Worm (Caenorhabditis elegans) whole organism, late embryonic: ENCODE data around the gene nsph-1.1.

ENCODE experiments used
- C08G9.2 ChIP-seq: sonication (generic microtip); optimal IDR thresholded peaks from 2 replicates; lab custom pipeline; 2016; ENCODE audit warnings: mild to moderate bottlenecking, missing genetic modification characterization, moderate library complexity, missing compliant biosample characterization
- C38D4.7 ChIP-seq: fragments of 200-800 bp; sonication (Bioruptor generic); optimal IDR thresholded peaks from 2 replicates; lab custom pipeline; 2018; ENCODE audit warnings: mild to moderate bottlenecking, missing genetic modification characterization, moderate library complexity, missing compliant biosample characterization
- F13H6.1 ChIP-seq: sonication (generic microtip); optimal IDR thresholded peaks from 2 replicates; lab custom pipeline; 2016; ENCODE audit warnings: missing genetic modification characterization, missing compliant biosample characterization
- K02D7.2 ChIP-seq: sonication (generic microtip); optimal IDR thresholded peaks from 2 replicates; lab custom pipeline; 2017; ENCODE audit warnings: mild to moderate bottlenecking, missing genetic modification characterization, missing compliant biosample characterization
- T23F11.4 ChIP-seq: fragments of 200-800 bp; sonication (Bioruptor generic); optimal IDR thresholded peaks from 2 replicates; lab custom pipeline; 2018; ENCODE audit warnings: mild to moderate bottlenecking, missing genetic modification characterization, missing compliant biosample characterization
- Y22D7AL.16 ChIP-seq: sonication (generic microtip); optimal IDR thresholded peaks from 2 replicates; lab custom pipeline; 2016; ENCODE audit warnings: missing genetic modification characterization, missing compliant biosample characterization
- ceh-14 ChIP-seq: sonication (generic microtip); optimal IDR thresholded peaks from 2 replicates; lab custom pipeline; 2016; ENCODE audit warnings: missing genotype, missing genetic modification characterization, missing compliant biosample characterization
- ceh-19 ChIP-seq: fragments of 200-800 bp; sonication (Bioruptor generic); optimal IDR thresholded peaks from 2 replicates; lab custom pipeline; 2018; ENCODE audit warnings: mild to moderate bottlenecking, missing genetic modification characterization, missing compliant biosample characterization
- ceh-2 ChIP-seq: sonication (generic microtip); optimal IDR thresholded peaks from 2 replicates; lab custom pipeline; 2016; ENCODE audit warnings: missing genotype, missing genetic modification characterization, missing compliant biosample characterization
- ceh-22 ChIP-seq: sonication (generic microtip); optimal IDR thresholded peaks from 2 replicates; lab custom pipeline; 2017; ENCODE audit warnings: missing biosample characterization, missing genetic modification characterization
- ceh-24 ChIP-seq: sonication (generic microtip); optimal IDR thresholded peaks from 2 replicates; lab custom pipeline; 2016; ENCODE audit warnings: mild to moderate bottlenecking, missing genetic modification characterization, missing compliant biosample characterization
- ceh-31 ChIP-seq: sonication (generic microtip); optimal IDR thresholded peaks from 2 replicates; lab custom pipeline; 2016; ENCODE audit warnings: missing genetic modification characterization, missing compliant biosample characterization
- ceh-34 ChIP-seq: sonication (generic microtip); optimal IDR thresholded peaks from 2 replicates; lab custom pipeline; 2016; ENCODE audit warnings: mild to moderate bottlenecking, missing genetic modification characterization, missing compliant biosample characterization
- ceh-48 ChIP-seq: sonication (generic microtip); optimal IDR thresholded peaks from 2 replicates; lab custom pipeline; 2016; ENCODE audit warnings: missing genetic modification characterization, inconsistent platforms, missing compliant biosample characterization
- ceh-6 ChIP-seq: fragments of 200-800 bp; sonication (Bioruptor generic); optimal IDR thresholded peaks from 2 replicates; lab custom pipeline; 2018; ENCODE audit warnings: mild to moderate bottlenecking, missing genetic modification characterization, missing compliant biosample characterization
- dmd-4 ChIP-seq: sonication (generic microtip); optimal IDR thresholded peaks from 2 replicates; lab custom pipeline; 2016; ENCODE audit warnings: borderline replicate concordance, missing genetic modification characterization, missing compliant biosample characterization
- dve-1 ChIP-seq: sonication (generic microtip); optimal IDR thresholded peaks from 2 replicates; lab custom pipeline; 2017; ENCODE audit warnings: antibody characterized with exemption, mild to moderate bottlenecking, missing genetic modification characterization, missing compliant biosample characterization
- ets-4 ChIP-seq: sonication (generic microtip); optimal IDR thresholded peaks from 2 replicates; lab custom pipeline; 2016; ENCODE audit warnings: missing genetic modification characterization, missing compliant biosample characterization
- fax-1 ChIP-seq: sonication (generic microtip); optimal IDR thresholded peaks from 2 replicates; lab custom pipeline; 2016; ENCODE audit warnings: missing genotype, missing genetic modification characterization, missing compliant biosample characterization
- fkh-10 ChIP-seq: fragments of 150-350 bp; optimal IDR thresholded peaks from 2 replicates; lab custom pipeline; 2014; ENCODE audit warnings: missing biosample characterization, missing genetic modification reagents, missing genetic modification characterization
- fkh-6 ChIP-seq: sonication (generic microtip); optimal IDR thresholded peaks from 2 replicates; lab custom pipeline; 2016; ENCODE audit warnings: missing genetic modification characterization, missing compliant biosample characterization
- hlh-13 ChIP-seq: fragments of 200-800 bp; sonication (Bioruptor generic); optimal IDR thresholded peaks from 2 replicates; lab custom pipeline; 2018; ENCODE audit warnings: mild to moderate bottlenecking, missing genetic modification characterization, missing compliant biosample characterization
- lim-6 ChIP-seq: sonication (generic microtip); optimal IDR thresholded peaks from 2 replicates; lab custom pipeline; 2016; ENCODE audit warnings: missing genetic modification characterization, missing compliant biosample characterization
- madf-2 ChIP-seq: sonication (generic microtip); optimal IDR thresholded peaks from 2 replicates; lab custom pipeline; 2017; ENCODE audit warnings: missing genetic modification characterization, missing compliant biosample characterization
- mec-3 ChIP-seq: sonication (generic microtip); optimal IDR thresholded peaks from 2 replicates; lab custom pipeline; 2016; ENCODE audit warnings: borderline replicate concordance, missing genetic modification characterization, missing compliant biosample characterization
- nhr-11 ChIP-seq: fragments of 150-350 bp; optimal IDR thresholded peaks from 2 replicates; lab custom pipeline; 2014; ENCODE audit warnings: missing biosample characterization, missing genetic modification characterization
- odd-2 ChIP-seq: sonication (generic microtip); optimal IDR thresholded peaks from 2 replicates; lab custom pipeline; 2017; ENCODE audit warnings: antibody characterized with exemption, mild to moderate bottlenecking, missing genetic modification characterization, missing compliant biosample characterization
- pha-2 ChIP-seq: sonication (generic microtip); optimal IDR thresholded peaks from 2 replicates; lab custom pipeline; 2017; ENCODE audit warnings: mild to moderate bottlenecking, missing genetic modification characterization, missing compliant biosample characterization
- pqm-1 ChIP-seq: sonication (generic microtip); optimal IDR thresholded peaks from 2 replicates; lab custom pipeline; 2016; ENCODE audit warnings: missing genetic modification characterization, missing compliant biosample characterization
- pros-1 ChIP-seq: fragments of 150-350 bp; optimal IDR thresholded peaks from 2 replicates; lab custom pipeline; 2014; ENCODE audit warnings: missing biosample characterization, missing genetic modification reagents, missing genetic modification characterization
- ref-2 ChIP-seq: sonication (generic microtip); optimal IDR thresholded peaks from 2 replicates; lab custom pipeline; 2016; ENCODE audit warnings: missing genetic modification characterization, missing compliant biosample characterization
- unc-42 ChIP-seq: sonication (generic microtip); optimal IDR thresholded peaks from 2 replicates; lab custom pipeline; 2016; ENCODE audit warnings: missing genotype, missing genetic modification characterization, missing compliant biosample characterization
- unc-55 ChIP-seq: sonication (generic microtip); optimal IDR thresholded peaks from 2 replicates; lab custom pipeline; 2017; ENCODE audit warnings: missing biosample characterization, missing genetic modification reagents, missing genetic modification characterization
- unc-86 ChIP-seq: sonication (generic microtip); optimal IDR thresholded peaks from 2 replicates; lab custom pipeline; 2016; ENCODE audit warnings: missing genetic modification characterization, missing compliant biosample characterization
- zip-5 ChIP-seq: sonication (generic microtip); optimal IDR thresholded peaks from 2 replicates; lab custom pipeline; 2016; ENCODE audit warnings: missing genetic modification characterization, missing compliant biosample characterization

Gene nsph-1.1

DNA sequence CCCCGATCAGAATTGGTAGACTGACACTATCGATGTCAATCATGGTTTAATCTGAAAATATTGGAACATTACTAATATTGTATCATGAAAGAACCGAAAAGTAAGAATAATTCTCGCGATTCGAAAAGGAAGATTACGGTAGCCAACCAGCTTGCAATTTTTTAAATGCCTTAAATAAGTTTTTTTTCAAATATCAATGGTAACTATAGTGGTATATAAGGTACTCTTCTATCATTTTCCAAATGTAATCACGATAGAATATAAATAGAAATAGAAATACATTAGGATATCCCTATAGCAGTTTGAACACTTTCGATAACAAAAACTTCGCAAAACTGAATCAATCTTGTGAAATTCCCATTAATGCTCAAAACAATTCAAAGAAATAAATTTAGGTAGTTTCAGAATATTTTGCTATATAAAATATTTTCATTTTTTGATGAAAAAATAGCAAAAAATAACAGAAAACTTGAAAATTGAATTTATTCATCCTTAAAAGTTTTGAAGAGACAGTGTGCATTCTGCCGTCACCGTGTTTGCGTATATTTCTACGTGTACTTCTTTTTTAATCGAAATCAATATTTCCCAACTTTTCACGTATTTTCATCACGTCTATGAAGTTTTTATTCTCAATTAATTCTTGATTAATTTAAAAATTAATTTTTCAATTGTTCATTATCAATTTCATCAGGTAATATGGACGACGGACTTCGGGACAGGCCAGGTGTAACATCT lies 44.3 kb downstream of the nsph-1.1 start, which contains the start of the genes F46C5.9 and rer-1:
Gene F46C5.9, minus strand, starts transcription at position 51 of the 735 bp plus-strand sequence.
Gene rer-1, plus strand, starts transcription at position 692 of the 735 bp plus-strand sequence.
- TF ChIP-seq ceh-14, result peak; percentile 37
- no peak for TF ChIP-seq C08G9.2 (tag; lab: Kevin White, UChicago)
- peak; percentile 17 for TF ChIP-seq unc-42

DNA sequence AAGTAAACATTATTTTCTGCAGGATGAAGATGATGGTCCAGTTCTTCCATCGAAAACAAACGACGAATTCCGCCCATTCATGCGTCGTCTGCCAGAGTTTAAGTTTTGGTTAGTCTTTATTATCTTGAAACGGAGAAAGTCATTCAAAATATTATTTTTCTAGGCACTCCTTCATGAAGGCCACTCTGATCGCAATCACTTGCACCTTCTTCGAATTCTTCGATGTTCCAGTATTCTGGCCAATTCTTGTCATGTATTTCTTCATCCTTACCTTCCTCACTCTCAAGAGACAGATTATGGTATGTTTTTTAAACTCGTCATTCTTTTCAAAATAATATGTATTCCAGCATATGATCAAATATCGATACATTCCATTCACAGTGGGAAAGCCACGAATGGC lies 45.2 kb downstream of the nsph-1.1 start:
- TF ChIP-seq fax-1 (no peak), hlh-13 (GFP tag; lab: Kevin White, UChicago) (no peak), ceh-48 (tag; lab: Kevin White, UChicago) (no peak), ceh-6 (GFP tag; lab: Kevin White, UChicago) (no peak), nhr-11 (no peak), T23F11.4 (GFP tag; lab: Kevin White, UChicago) (no peak), odd-2 (tag; lab: Kevin White, UChicago) (no peak), ets-4 (tag; lab: Kevin White, UChicago) (no peak), K02D7.2 (no peak), ceh-19 (GFP tag; lab: Kevin White, UChicago) (no peak)

DNA sequence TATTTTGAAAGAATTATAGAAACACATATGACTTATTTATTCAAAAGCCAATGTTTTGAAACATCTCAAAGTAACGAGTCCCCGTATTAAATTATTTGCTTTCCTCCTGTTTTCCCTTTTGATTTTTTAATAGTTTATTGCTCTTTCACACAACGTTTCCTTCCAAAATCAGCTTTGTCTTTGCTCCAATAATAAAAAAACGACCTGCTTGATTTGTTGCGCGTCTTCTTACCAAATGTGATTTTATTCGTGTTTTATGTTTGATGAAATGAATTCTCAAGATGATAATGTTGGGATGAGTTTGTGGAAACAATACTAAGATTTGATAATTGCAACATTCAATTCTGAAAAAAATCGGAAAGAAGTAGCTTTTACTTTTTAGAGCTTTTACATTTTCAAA lies 45.8 kb downstream of the nsph-1.1 start:
- TF ChIP-seq F13H6.1, result no peak
- TF ChIP-seq unc-42, result no peak
- no peak for TF ChIP-seq T23F11.4 (GFP tag; lab: Kevin White, UChicago)
- no peak for TF ChIP-seq ceh-2 (tag; lab: Kevin White, UChicago)
- TF ChIP-seq ceh-24 (tag; lab: Kevin White, UChicago), result no peak

DNA sequence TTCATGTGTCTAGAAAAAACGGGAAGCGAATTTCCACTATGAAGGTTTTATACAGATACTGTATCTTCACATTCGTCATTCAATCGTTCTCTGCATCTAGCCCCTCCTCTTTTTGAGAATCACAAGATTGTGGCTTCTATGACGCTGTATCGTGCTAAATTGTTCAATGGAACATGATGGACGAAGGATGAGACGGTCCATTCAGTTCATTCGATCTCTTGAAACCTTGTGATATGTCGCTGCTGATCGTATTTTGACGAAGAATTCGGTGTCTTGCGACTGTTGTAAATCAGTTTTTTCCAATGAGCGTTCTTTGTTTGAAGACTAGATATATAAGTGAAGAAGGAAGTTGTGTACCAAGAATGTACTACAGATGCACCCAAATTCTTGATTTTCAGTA lies 47.1 kb downstream of the nsph-1.1 start:
- TF ChIP-seq mec-3 (tag; lab: Kevin White, UChicago) (no peak), odd-2 (tag; lab: Kevin White, UChicago) (no peak)

DNA sequence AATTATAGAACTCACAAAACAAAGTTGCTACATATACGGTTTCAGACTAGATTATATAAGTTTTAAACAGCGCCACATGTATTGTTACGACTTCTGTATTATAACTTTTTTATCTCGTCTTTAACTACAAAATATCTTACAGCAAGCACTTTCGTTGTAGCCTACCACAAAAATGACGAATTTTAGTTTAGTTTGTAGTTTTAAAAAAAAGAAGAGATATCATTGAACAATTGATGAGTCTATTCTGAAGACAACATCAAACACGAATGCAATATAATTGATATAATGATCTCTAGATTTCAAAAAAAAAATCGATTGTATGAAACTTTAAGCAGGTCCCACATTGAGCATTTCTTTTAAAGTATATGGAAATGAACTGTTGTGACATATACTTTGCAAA lies 47.7 kb downstream of the nsph-1.1 start:
- TF ChIP-seq zip-5 (tag; lab: Kevin White, UChicago) (no peak), ceh-34 (no peak), Y22D7AL.16 (tag; lab: Kevin White, UChicago) (no peak), nhr-11 (no peak), pqm-1 (no peak), pros-1 (tag; lab: Kevin White, UChicago) (no peak), ceh-31 (tag; lab: Kevin White, UChicago) (no peak), lim-6 (tag; lab: Kevin White, UChicago) (no peak), ceh-19 (GFP tag; lab: Kevin White, UChicago) (no peak), fkh-10 (GFP tag; lab: Kevin White, UChicago) (no peak), madf-2 (tag; lab: Kevin White, UChicago) (no peak)

DNA sequence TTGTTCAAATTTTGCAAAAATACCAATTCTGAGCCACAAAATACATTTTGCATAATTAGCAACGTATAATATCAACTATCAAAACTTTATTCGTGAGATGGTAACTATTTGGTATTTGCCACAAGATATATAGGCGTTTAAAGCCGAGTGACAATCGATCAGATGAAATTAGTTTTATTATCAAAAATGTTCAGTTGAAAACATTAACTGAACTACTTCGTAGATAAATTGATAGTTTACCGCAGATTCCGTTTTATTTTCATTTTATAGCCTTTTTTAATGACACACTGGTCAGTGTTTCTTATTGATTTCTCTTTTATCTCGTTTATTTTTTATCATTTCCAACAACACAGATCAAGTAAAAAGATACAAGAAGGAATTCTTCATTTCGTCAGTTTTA lies 50.6 kb downstream of the nsph-1.1 start:
- TF ChIP-seq C08G9.2 (tag; lab: Kevin White, UChicago) (no peak), ceh-6 (GFP tag; lab: Kevin White, UChicago) (no peak), Y22D7AL.16 (tag; lab: Kevin White, UChicago) (no peak), ref-2 (tag; lab: Kevin White, UChicago) (no peak), unc-55 (GFP tag; lab: Kevin White, UChicago) (no peak), fkh-6 (tag; lab: Kevin White, UChicago) (no peak), unc-86 (tag; lab: Kevin White, UChicago) (no peak), dmd-4 (tag; lab: Kevin White, UChicago) (no peak), dve-1 (no peak), C38D4.7 (GFP tag; lab: Kevin White, UChicago) (no peak), pha-2 (tag; lab: Kevin White, UChicago) (no peak), ceh-22 (no peak), zip-5 (tag; lab: Kevin White, UChicago) (no peak), odd-2 (tag; lab: Kevin White, UChicago) (no peak), ceh-48 (tag; lab: Kevin White, UChicago) (no peak), ceh-14 (no peak), ets-4 (tag; lab: Kevin White, UChicago) (no peak), nhr-11 (no peak)
